Worm (Caenorhabditis elegans) whole organism, L4/young adult: ENCODE results near the gene R08A2.1.

Experiments used
- W03F9.2 ChIP-seq: fragments of 150-350 bp; optimal IDR thresholded peaks from 2 replicates; lab custom pipeline; 2014; ENCODE audit warnings: missing biosample characterization, missing genetic modification characterization
- him-1 ChIP-seq: sonication (generic microtip); optimal IDR thresholded peaks from 2 replicates; lab custom pipeline; 2016; ENCODE audit warnings: missing genotype, missing genetic modification reagents, missing genetic modification characterization, missing compliant biosample characterization

- TF ChIP-seq W03F9.2 (tag; lab: Kevin White, UChicago) (no peak), him-1 (no peak)
Measured at ce11 chrV:14678298-14678697, 41.1 kb downstream of the R08A2.1 start.
